Worm (Caenorhabditis elegans): ENCODE measurements around the gene F47B7.5.

ce11 chrX:3795642-3796041 lies 27.0 kb upstream of the F47B7.5 start, which contains the start of gene F35A5.5:
- no peak for TF ChIP-seq nhr-90 (tag; optimal IDR thresholded peaks at IDR 0.05; ENCODE audit: poor library complexity)
- TF ChIP-seq nhr-237 (tag; optimal IDR thresholded peaks at IDR 0.05): no peak
- no peak for TF ChIP-seq lin-13 (GFP tag; optimal IDR thresholded peaks at IDR 0.05)
- no peak for TF ChIP-seq efl-1 (optimal IDR thresholded peaks at IDR 0.05)
- TF ChIP-seq efl-1 (GFP tag; optimal IDR thresholded peaks at IDR 0.05 in 1 of 2): no peak
- TF ChIP-seq nhr-76 (tag; optimal IDR thresholded peaks at IDR 0.05): no peak
- TF ChIP-seq zag-1 (tag; optimal IDR thresholded peaks at IDR 0.05): no peak
- no peak for TF ChIP-seq hlh-4 (tag; optimal IDR thresholded peaks at IDR 0.05)
- no peak for TF ChIP-seq alr-1 (tag; optimal IDR thresholded peaks at IDR 0.05; ENCODE audit: borderline replicate concordance)
- no peak for TF ChIP-seq elt-2 (tag; optimal IDR thresholded peaks at IDR 0.05)
